Fruit fly (Drosophila melanogaster) whole organism, prepupa: ENCODE measurements around the gene CG31213.

Experiments used
- Blimp-1 ChIP-seq: fragments of 200-800 bp; sonication (Bioruptor generic); optimal IDR thresholded peaks from 3 replicates; lab custom pipeline; 2017; ENCODE audit warnings: missing biosample characterization, missing genetic modification characterization, mild to moderate bottlenecking, moderate library complexity, missing genetic modification reagents
- CG10631 ChIP-seq: fragments of 200-800 bp; sonication (Bioruptor generic); optimal IDR thresholded peaks from 2 replicates; lab custom pipeline; 2016; ENCODE audit warnings: missing biosample characterization, missing genetic modification characterization
- CG10669 ChIP-seq: fragments of 200-800 bp; sonication (Bioruptor generic); optimal IDR thresholded peaks from 3 replicates; lab custom pipeline; 2018; ENCODE audit warnings: missing biosample characterization, mild to moderate bottlenecking, missing genetic modification characterization, moderate library complexity
- CG11762 ChIP-seq: fragments of 200-800 bp; sonication (Bioruptor generic); optimal IDR thresholded peaks from 3 replicates; lab custom pipeline; 2016; ENCODE audit warnings: missing biosample characterization, missing genetic modification characterization; ENCODE audit not compliant: insufficient read depth
- CG15336 ChIP-seq: fragments of 200-800 bp; sonication (Bioruptor generic); IDR thresholded peaks from 2 replicates; pipeline ENCODE4 v1.3.6; 2022; ENCODE audit warnings: missing biosample characterization, missing genetic modification characterization
- CG16779 ChIP-seq: fragments of 200-800 bp; sonication (Bioruptor generic); optimal IDR thresholded peaks from 3 replicates; lab custom pipeline; 2017; ENCODE audit warnings: missing biosample characterization, mild to moderate bottlenecking, missing genetic modification characterization
- CG3032 ChIP-seq: fragments of 200-800 bp; optimal IDR thresholded peaks from 2 replicates; lab custom pipeline; 2019; ENCODE audit warnings: missing biosample characterization, mild to moderate bottlenecking, missing genetic modification characterization, moderate library complexity
- CG31627 ChIP-seq: fragments of 200-800 bp; sonication (Bioruptor generic); optimal IDR thresholded peaks from 3 replicates; lab custom pipeline; 2016; ENCODE audit warnings: missing biosample characterization, missing genetic modification characterization
- CG32006 ChIP-seq: fragments of 200-800 bp; sonication (Bioruptor generic); optimal IDR thresholded peaks from 3 replicates; lab custom pipeline; 2017; ENCODE audit warnings: missing biosample characterization, mild to moderate bottlenecking, missing genetic modification characterization
- CG34406 ChIP-seq: fragments of 200-800 bp; sonication (Bioruptor generic); optimal IDR thresholded peaks from 3 replicates; lab custom pipeline; 2016; ENCODE audit warnings: missing biosample characterization, missing genetic modification characterization
- CG3919 ChIP-seq: fragments of 200-800 bp; sonication (Bioruptor generic); optimal IDR thresholded peaks from 3 replicates; lab custom pipeline; 2016; ENCODE audit warnings: missing biosample characterization, missing genetic modification characterization
- CG4318 ChIP-seq: fragments of 200-800 bp; sonication (Bioruptor generic); optimal IDR thresholded peaks from 3 replicates; lab custom pipeline; 2017; ENCODE audit warnings: missing biosample characterization, mild to moderate bottlenecking, missing genetic modification characterization
- CG6276 ChIP-seq: fragments of 200-800 bp; sonication (Bioruptor generic); optimal IDR thresholded peaks from 2 replicates; lab custom pipeline; 2017; ENCODE audit warnings: missing biosample characterization, mild to moderate bottlenecking, missing genetic modification characterization
- CG6792 ChIP-seq: fragments of 200-800 bp; sonication (Bioruptor generic); optimal IDR thresholded peaks from 3 replicates; lab custom pipeline; 2016; ENCODE audit warnings: missing biosample characterization, missing genetic modification characterization
- CG6808 ChIP-seq: fragments of 200-800 bp; sonication (Bioruptor generic); optimal IDR thresholded peaks from 3 replicates; lab custom pipeline; 2017; ENCODE audit warnings: missing biosample characterization, missing genetic modification characterization, mild to moderate bottlenecking, moderate library complexity, missing genetic modification reagents
- CG6854 ChIP-seq: fragments of 200-800 bp; sonication (Bioruptor generic); optimal IDR thresholded peaks from 2 replicates; lab custom pipeline; 2017; ENCODE audit warnings: missing biosample characterization, mild to moderate bottlenecking, missing genetic modification characterization
- CG7368 ChIP-seq: fragments of 200-800 bp; sonication (Bioruptor generic); optimal IDR thresholded peaks from 3 replicates; lab custom pipeline; 2016; ENCODE audit warnings: missing biosample characterization, missing genetic modification characterization
- CG8119 ChIP-seq: fragments of 200-800 bp; sonication (Bioruptor generic); IDR thresholded peaks from 3 replicates; pipeline ENCODE4 v1.3.6; 2022; ENCODE audit warnings: missing biosample characterization, missing genetic modification characterization
- CG8632 ChIP-seq: fragments of 200-800 bp; sonication (Bioruptor generic); optimal IDR thresholded peaks from 3 replicates; lab custom pipeline; 2016; ENCODE audit warnings: missing biosample characterization, missing genetic modification characterization
- CG9139 ChIP-seq: fragments of 200-800 bp; sonication (Bioruptor generic); optimal IDR thresholded peaks from 3 replicates; lab custom pipeline; 2017; ENCODE audit warnings: missing biosample characterization, mild to moderate bottlenecking, missing genetic modification characterization
- Eip78C ChIP-seq: fragments of 200-800 bp; sonication (Bioruptor generic); peaks from one replicate; lab custom pipeline; 2016; ENCODE audit warnings: missing biosample characterization, missing genetic modification characterization
- Eip93F ChIP-seq: fragments of 200-800 bp; sonication (Bioruptor generic); optimal IDR thresholded peaks from 2 replicates; lab custom pipeline; 2016; ENCODE audit warnings: missing biosample characterization, mild to moderate bottlenecking, missing genetic modification characterization
- Ets21C ChIP-seq: fragments of 200-800 bp; sonication (Bioruptor generic); optimal IDR thresholded peaks from 3 replicates; lab custom pipeline; 2016; ENCODE audit warnings: missing biosample characterization, missing genetic modification characterization
- Ets96B ChIP-seq: fragments of 200-800 bp; optimal IDR thresholded peaks from 2 replicates; lab custom pipeline; 2019; ENCODE audit warnings: missing biosample characterization, mild to moderate bottlenecking, missing genetic modification characterization, moderate library complexity
- Gug ChIP-seq: fragments of 200-800 bp; sonication (Bioruptor generic); IDR thresholded peaks from 2 replicates; pipeline ENCODE4 v1.3.6; 2022; ENCODE audit warnings: missing biosample characterization, missing genetic modification characterization
- Hr38 ChIP-seq: sonication (Bioruptor generic); optimal IDR thresholded peaks from 2 replicates; lab custom pipeline; 2016; ENCODE audit warnings: missing biosample characterization, missing genetic modification characterization
- Hr39 ChIP-seq: fragments of 200-800 bp; sonication (Bioruptor generic); optimal IDR thresholded peaks from 2 replicates; lab custom pipeline; 2016; ENCODE audit warnings: missing biosample characterization, missing genetic modification characterization
- Hr4 ChIP-seq: fragments of 200-800 bp; sonication (Bioruptor generic); optimal IDR thresholded peaks from 3 replicates; lab custom pipeline; 2016; ENCODE audit warnings: missing biosample characterization, missing genetic modification characterization
- Lpt ChIP-seq: fragments of 200-800 bp; sonication (Bioruptor generic); optimal IDR thresholded peaks from 3 replicates; lab custom pipeline; 2016; ENCODE audit warnings: missing biosample characterization, missing genetic modification characterization
- Met ChIP-seq: fragments of 200-800 bp; sonication (Bioruptor generic); optimal IDR thresholded peaks from 3 replicates; lab custom pipeline; 2016; ENCODE audit warnings: missing biosample characterization, missing genetic modification characterization
- OdsH ChIP-seq: fragments of 200-800 bp; sonication (Bioruptor generic); optimal IDR thresholded peaks from 3 replicates; lab custom pipeline; 2016; ENCODE audit warnings: missing biosample characterization, missing genetic modification characterization
- Smox ChIP-seq: fragments of 200-800 bp; sonication (Bioruptor generic); optimal IDR thresholded peaks from 3 replicates; lab custom pipeline; 2016; ENCODE audit warnings: missing biosample characterization, missing genetic modification characterization
- Sox102F ChIP-seq: fragments of 200-800 bp; sonication (Bioruptor generic); optimal IDR thresholded peaks from 2 replicates; lab custom pipeline; 2016; ENCODE audit warnings: missing biosample characterization, mild to moderate bottlenecking, missing genetic modification characterization
- Sox14 ChIP-seq: fragments of 200-800 bp; sonication (Bioruptor generic); optimal IDR thresholded peaks from 3 replicates; lab custom pipeline; 2016; ENCODE audit warnings: missing biosample characterization, missing genetic modification characterization
- achi ChIP-seq: fragments of 200-800 bp; sonication (Bioruptor generic); optimal IDR thresholded peaks from 3 replicates; lab custom pipeline; 2016; ENCODE audit warnings: missing biosample characterization, missing genetic modification characterization
- cyc ChIP-seq: fragments of 200-800 bp; sonication (Bioruptor generic); optimal IDR thresholded peaks from 3 replicates; lab custom pipeline; 2016; ENCODE audit warnings: missing biosample characterization, missing genetic modification characterization
- dac ChIP-seq: fragments of 200-800 bp; sonication (Bioruptor generic); optimal IDR thresholded peaks from 2 replicates; lab custom pipeline; 2017; ENCODE audit warnings: missing biosample characterization, mild to moderate bottlenecking, missing genetic modification characterization
- eg ChIP-seq: fragments of 200-800 bp; sonication (Bioruptor generic); IDR thresholded peaks from 3 replicates; pipeline ENCODE4 v1.3.6; 2022; ENCODE audit warnings: missing biosample characterization, missing genetic modification characterization
- esn ChIP-seq: fragments of 200-800 bp; sonication (Bioruptor generic); optimal IDR thresholded peaks from 2 replicates; lab custom pipeline; 2016; ENCODE audit warnings: missing biosample characterization, mild to moderate bottlenecking, missing genetic modification characterization, moderate library complexity
- fd85E ChIP-seq: fragments of 200-800 bp; sonication (Bioruptor generic); optimal IDR thresholded peaks from 3 replicates; lab custom pipeline; 2016; ENCODE audit warnings: missing biosample characterization, missing genetic modification characterization
- fkh ChIP-seq: fragments of 200-800 bp; sonication (Bioruptor generic); optimal IDR thresholded peaks from 3 replicates; lab custom pipeline; 2017; ENCODE audit warnings: missing biosample characterization, mild to moderate bottlenecking, missing genetic modification characterization, moderate library complexity
- lz ChIP-seq: fragments of 200-800 bp; sonication (Bioruptor generic); optimal IDR thresholded peaks from 3 replicates; lab custom pipeline; 2016; ENCODE audit warnings: missing biosample characterization, missing genetic modification characterization
- salr ChIP-seq, 2 experiments: fragments of 200-800 bp; sonication (Bioruptor generic); optimal IDR thresholded peaks; 3 replicates each; lab custom pipeline; 2016 to 2018; ENCODE audit warnings: missing biosample characterization in 2 of 2, missing genetic modification characterization in 2 of 2, mild to moderate bottlenecking in 1 of 2
- spab ChIP-seq: fragments of 200-800 bp; sonication (Bioruptor generic); optimal IDR thresholded peaks from 2 replicates; lab custom pipeline; 2017; ENCODE audit warnings: missing biosample characterization, mild to moderate bottlenecking, missing genetic modification characterization, missing genetic modification reagents
- ss ChIP-seq, 2 experiments: fragments of 200-800 bp; sonication (Bioruptor generic); optimal IDR thresholded peaks; 2 replicates in 1 of 2; 3 replicates in 1 of 2; lab custom pipeline; 2017 to 2018; ENCODE audit warnings: mild to moderate bottlenecking in 2 of 2, missing biosample characterization in 2 of 2, missing genetic modification characterization in 2 of 2, moderate library complexity in 1 of 2
- svp ChIP-seq: fragments of 200-800 bp; sonication (Bioruptor generic); peaks from one replicate; lab custom pipeline; 2016; ENCODE audit warnings: missing biosample characterization, missing genetic modification characterization
- topi ChIP-seq: fragments of 200-800 bp; sonication (Bioruptor generic); optimal IDR thresholded peaks from 3 replicates; lab custom pipeline; 2016; ENCODE audit warnings: missing biosample characterization, missing genetic modification characterization

CG31213 gene

DNA sequence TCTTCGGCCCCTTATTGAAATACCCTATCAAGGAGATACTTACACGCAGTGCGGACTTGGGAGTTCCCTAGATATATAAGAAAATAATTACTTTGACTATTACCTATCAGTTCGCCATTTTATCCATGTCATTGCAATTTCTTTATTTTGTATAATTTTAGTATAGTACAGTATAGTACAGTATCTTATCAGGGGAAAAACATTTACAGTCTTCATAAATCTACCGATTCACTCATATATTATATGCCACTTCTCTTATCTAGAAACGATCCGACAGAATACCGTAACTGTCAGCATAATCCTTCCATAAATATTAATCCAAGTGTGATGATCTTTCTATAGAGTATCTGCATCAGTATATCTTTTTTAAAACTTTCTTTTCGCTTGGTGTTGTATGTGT is 23.7 kb downstream of the CG31213 start (continued):
- no peak for TF ChIP-seq cyc (GFP tag; lab: Kevin White, UChicago)
- peak; percentile 7 for TF ChIP-seq dac
- TF ChIP-seq CG3032: no peak

DNA sequence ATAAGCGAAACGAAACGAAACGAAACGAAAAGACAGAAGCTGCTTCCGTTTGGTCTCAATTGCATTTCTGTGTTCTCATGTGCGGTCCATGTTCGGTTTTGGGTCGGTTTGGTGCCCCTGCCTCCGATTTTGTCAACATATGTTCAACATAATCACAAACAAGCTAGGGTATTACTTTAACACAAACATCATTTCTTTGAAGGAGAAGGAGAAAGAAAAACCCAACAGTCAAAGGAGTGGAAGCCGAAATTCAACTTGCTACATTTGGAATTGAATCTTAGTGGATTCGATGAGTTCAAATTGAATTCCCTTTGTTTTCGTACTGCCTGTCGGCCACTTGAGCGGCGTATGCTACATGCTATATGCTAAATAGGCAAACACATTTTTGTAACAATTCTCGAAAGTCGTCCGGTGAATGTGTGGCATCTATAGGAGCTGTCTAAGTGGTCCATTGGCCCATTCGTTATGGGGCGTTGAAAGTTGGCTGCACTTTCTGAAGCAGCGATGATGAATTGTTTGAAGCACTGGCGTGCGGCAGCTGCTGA is 24.9 kb downstream of the CG31213 start:
- TF ChIP-seq Eip93F: no peak
- no peak for TF ChIP-seq salr (GFP tag; optimal IDR thresholded peaks at IDR 0.05; lab: Kevin White, UChicago)
- TF ChIP-seq CG15336 (GFP tag; lab: Robert Waterston, UW): no peak
- no peak for TF ChIP-seq CG4318 (GFP tag; lab: Kevin White, UChicago)
- TF ChIP-seq Hr38 (GFP tag; lab: Kevin White, UChicago): no peak
- TF ChIP-seq CG6808 (GFP tag; lab: Kevin White, UChicago): no peak
- TF ChIP-seq Blimp-1 (GFP tag; lab: Kevin White, UChicago): no peak
- no peak for TF ChIP-seq Hr39 (GFP tag; lab: Kevin White, UChicago)
- TF ChIP-seq dac: no peak
- no peak for TF ChIP-seq Eip78C (GFP tag; lab: Kevin White, UChicago)
- TF ChIP-seq fkh (GFP tag; lab: Kevin White, UChicago): no peak

DNA sequence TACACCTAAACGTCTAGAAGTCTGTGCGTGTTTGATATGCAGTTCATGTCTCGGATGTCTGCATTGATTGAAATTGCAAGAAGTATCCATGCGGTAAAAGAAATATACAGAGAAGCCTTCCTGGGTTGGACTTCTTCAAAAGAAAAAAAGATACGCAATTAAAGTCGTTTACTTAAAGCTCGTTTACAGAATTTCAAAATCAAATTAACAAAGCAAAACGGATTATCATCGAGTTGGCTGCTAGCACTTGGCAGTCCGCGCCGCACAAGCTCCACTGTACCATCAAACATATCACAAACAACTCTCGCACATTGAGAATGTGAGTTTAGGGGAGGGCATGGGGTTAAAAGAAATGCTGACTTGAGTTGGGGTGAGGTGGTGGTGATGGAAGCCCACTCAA is 25.7 kb downstream of the CG31213 start:
- TF ChIP-seq CG3032 (peak; percentile 62), OdsH (peak; percentile 76), Lpt (peak; percentile 76), Hr4 (GFP tag; lab: Kevin White, UChicago) (peak; percentile 72), CG32006 (GFP tag; lab: Kevin White, UChicago) (peak; percentile 72), CG10669 (peak; percentile 66), CG16779 (tag; lab: Kevin White, UChicago) (peak; percentile 20), esn (GFP tag; lab: Kevin White, UChicago) (peak; percentile 68), CG8119 (peak; percentile 76), Sox102F (peak; percentile 48), Hr38 (GFP tag; lab: Kevin White, UChicago) (no peak), CG34406 (GFP tag; lab: Kevin White, UChicago) (peak; percentile 55), Sox14 (peak; percentile 80), CG8632 (GFP tag; lab: Kevin White, UChicago) (peak; percentile 57), CG11762 (GFP tag; lab: Kevin White, UChicago) (peak; percentile 10), topi (peak; percentile 57), cyc (GFP tag; lab: Kevin White, UChicago) (peak; percentile 68), CG9139 (GFP tag; lab: Kevin White, UChicago) (peak; percentile 37), CG3919 (GFP tag; lab: Kevin White, UChicago) (peak; percentile 82), svp (GFP tag; lab: Kevin White, UChicago) (peak; percentile 73), Ets96B (peak; percentile 63), Ets21C (peak; percentile 40), CG6792 (GFP tag; lab: Kevin White, UChicago) (peak; percentile 54), Hr39 (GFP tag; lab: Kevin White, UChicago) (peak; percentile 76), CG6854 (GFP tag; lab: Kevin White, UChicago) (no peak), achi (peak; percentile 77), CG6276 (GFP tag; lab: Kevin White, UChicago) (peak; percentile 54), eg (GFP tag; lab: Robert Waterston, UW) (peak; percentile 77), lz (GFP tag; lab: Kevin White, UChicago) (peak; percentile 62), CG7368 (GFP tag; lab: Kevin White, UChicago) (peak; percentile 51), ss (GFP tag; optimal IDR thresholded peaks at IDR 0.05; lab: Kevin White, UChicago) (peak; percentile 20 to 51), Smox (peak; percentile 55), Eip93F (no peak), CG31627 (GFP tag; lab: Kevin White, UChicago) (peak; percentile 69), Met (GFP tag; lab: Kevin White, UChicago) (peak; percentile 70), spab (GFP tag; lab: Kevin White, UChicago) (peak; percentile 34), CG15336 (GFP tag; lab: Robert Waterston, UW) (peak; percentile 75), CG4318 (GFP tag; lab: Kevin White, UChicago) (peak; percentile 19), CG10631 (GFP tag; lab: Kevin White, UChicago) (peak; percentile 68), Gug (peak; percentile 74), Blimp-1 (GFP tag; lab: Kevin White, UChicago) (no peak), fd85E (no peak)
